Worm (Caenorhabditis elegans) whole organism, L4 larva: Measurements from ENCODE around the gene clec-219.

ENCODE experiments used
- F26F4.8 ChIP-seq: fragments of 200-800 bp; sonication (Bioruptor generic); conservative IDR thresholded peaks from 2 replicates; pipeline ENCODE4 v1.3.6; 2022; ENCODE audit warnings: missing genetic modification characterization, missing compliant biosample characterization
- F49E8.2 ChIP-seq: sonication (generic microtip); optimal IDR thresholded peaks from 2 replicates; lab custom pipeline; 2016; ENCODE audit warnings: missing compliant biosample characterization, mild to moderate bottlenecking, missing genetic modification characterization, borderline replicate concordance
- R02D3.7 ChIP-seq: fragments of 150-350 bp; sonication (generic microtip); optimal IDR thresholded peaks from 3 replicates; lab custom pipeline; 2014; ENCODE audit warnings: missing biosample characterization, missing genetic modification characterization
- T20F7.1 ChIP-seq: fragments of 200-800 bp; sonication (Bioruptor generic); optimal IDR thresholded peaks from 2 replicates; lab custom pipeline; 2018; ENCODE audit warnings: mild to moderate bottlenecking, missing genetic modification characterization, missing compliant biosample characterization
- T26A8.4 ChIP-seq: fragments of 200-800 bp; sonication (Bioruptor generic); IDR thresholded peaks from 2 replicates; pipeline ENCODE4 v1.3.6; 2022; ENCODE audit warnings: missing genetic modification characterization, missing compliant biosample characterization
- Y105C5A.15 ChIP-seq: fragments of 200-800 bp; sonication (Bioruptor generic); IDR thresholded peaks from 2 replicates; pipeline ENCODE4 v1.3.6; 2022; ENCODE audit warnings: missing genetic modification characterization, missing compliant biosample characterization
- Y48G9A.11 ChIP-seq: fragments of 200-800 bp; sonication (Bioruptor generic); IDR thresholded peaks from 2 replicates; pipeline ENCODE4 v1.3.6; 2022; ENCODE audit warnings: missing genetic modification reagents, missing genetic modification characterization, missing compliant biosample characterization
- Y5F2A.4 ChIP-seq: fragments of 200-800 bp; sonication (Bioruptor generic); optimal IDR thresholded peaks from 2 replicates; lab custom pipeline; 2018; ENCODE audit warnings: mild to moderate bottlenecking, missing genetic modification characterization, missing compliant biosample characterization
- ZK337.2 ChIP-seq: fragments of 200-800 bp; sonication (Bioruptor generic); IDR thresholded peaks from 2 replicates; pipeline ENCODE4 v1.3.6; 2022; ENCODE audit warnings: missing genetic modification reagents, missing genetic modification characterization, missing compliant biosample characterization
- aha-1 ChIP-seq: fragments of 150-350 bp; peaks from one replicate; lab custom pipeline; 2014; ENCODE audit warnings: missing biosample characterization, missing genetic modification characterization
- aly-2 ChIP-seq: sonication (generic microtip); optimal IDR thresholded peaks from 2 replicates; lab custom pipeline; 2018; ENCODE audit warnings: missing biosample characterization, missing genetic modification characterization
- ceh-20 ChIP-seq: fragments of 200-800 bp; sonication (Bioruptor generic); IDR thresholded peaks from 2 replicates; pipeline ENCODE4 v1.3.6; 2022; ENCODE audit warnings: missing genetic modification reagents, missing genetic modification characterization, missing compliant biosample characterization
- ces-1 ChIP-seq: fragments of 150-350 bp; sonication (generic microtip); optimal IDR thresholded peaks from 4 replicates; lab custom pipeline; 2014; ENCODE audit warnings: missing biosample characterization, missing genetic modification reagents, missing genetic modification characterization
- ctbp-1 ChIP-seq: fragments of 200-800 bp; sonication (Bioruptor generic); IDR thresholded peaks from 2 replicates; pipeline ENCODE4 v1.3.6; 2022; ENCODE audit warnings: missing genetic modification reagents, missing genetic modification characterization, missing compliant biosample characterization
- daf-12 ChIP-seq: fragments of 150-350 bp; optimal IDR thresholded peaks from 2 replicates; lab custom pipeline; 2014; ENCODE audit warnings: missing biosample characterization, missing genetic modification reagents, missing genetic modification characterization
- daf-16 ChIP-seq, 3 experiments: sonication (generic microtip); optimal IDR thresholded peaks; 2 replicates each; lab custom pipeline; 2016 to 2017; ENCODE audit warnings: missing genetic modification characterization in 3 of 3, missing genetic modification reagents in 3 of 3, mild to moderate bottlenecking in 2 of 3, missing compliant biosample characterization in 2 of 3, missing biosample characterization in 1 of 3, moderate library complexity in 1 of 3
- daf-8 ChIP-seq: fragments of 200-800 bp; sonication (Bioruptor generic); IDR thresholded peaks from 2 replicates; pipeline ENCODE4 v1.3.6; 2022; ENCODE audit warnings: missing genetic modification characterization, missing compliant biosample characterization
- dmd-6 ChIP-seq: fragments of 200-800 bp; sonication (Bioruptor generic); IDR thresholded peaks from 2 replicates; pipeline ENCODE4 v1.3.6; 2022; ENCODE audit warnings: missing genetic modification reagents, missing genetic modification characterization, missing compliant biosample characterization
- fos-1 ChIP-seq: fragments of 150-350 bp; optimal IDR thresholded peaks from 2 replicates; lab custom pipeline; 2014; ENCODE audit warnings: missing biosample characterization, missing genetic modification characterization
- hif-1 ChIP-seq, 2 experiments: sonication (generic microtip); optimal IDR thresholded peaks; 2 replicates each; lab custom pipeline; 2016 to 2017; ENCODE audit warnings: missing compliant biosample characterization in 2 of 2, missing genetic modification characterization in 2 of 2, missing genetic modification reagents in 2 of 2, missing genotype in 2 of 2, mild to moderate bottlenecking in 1 of 2
- hlh-11 ChIP-seq: fragments of 200-800 bp; sonication (Bioruptor generic); optimal IDR thresholded peaks from 2 replicates; lab custom pipeline; 2018; ENCODE audit warnings: mild to moderate bottlenecking, missing genetic modification characterization, missing compliant biosample characterization
- hlh-30 ChIP-seq: sonication (generic microtip); optimal IDR thresholded peaks from 2 replicates; lab custom pipeline; 2017; ENCODE audit warnings: antibody characterized with exemption, mild to moderate bottlenecking, missing genetic modification characterization, missing compliant biosample characterization; ENCODE audit not compliant: insufficient read depth
- hmg-1.1 ChIP-seq: fragments of 200-800 bp; sonication (Bioruptor generic); IDR thresholded peaks from 2 replicates; pipeline ENCODE4 v1.3.6; 2022; ENCODE audit warnings: missing genetic modification reagents, missing genetic modification characterization, missing compliant biosample characterization
- lim-7 ChIP-seq: fragments of 200-800 bp; sonication (Bioruptor generic); IDR thresholded peaks from 2 replicates; pipeline ENCODE4 v1.3.6; 2022; ENCODE audit warnings: missing genetic modification characterization, missing compliant biosample characterization
- lir-3 ChIP-seq: sonication (generic microtip); optimal IDR thresholded peaks from 2 replicates; lab custom pipeline; 2016; ENCODE audit warnings: mild to moderate bottlenecking, missing genetic modification characterization, missing compliant biosample characterization
- lsy-2 ChIP-seq, 2 experiments: fragments of 150-350 bp in 1 of 2; sonication (generic microtip) in 1 of 2; optimal IDR thresholded peaks; 2 replicates each; lab custom pipeline; 2014 to 2017; ENCODE audit warnings: missing biosample characterization in 2 of 2, missing genetic modification characterization in 2 of 2
- madf-5 ChIP-seq, 2 experiments: fragments of 200-800 bp; sonication (Bioruptor generic); IDR thresholded peaks; 2 replicates each; pipeline ENCODE4 v1.3.6; 2022; ENCODE audit warnings: missing compliant biosample characterization in 2 of 2, missing genetic modification characterization in 2 of 2
- madf-9 ChIP-seq: fragments of 200-800 bp; sonication (Bioruptor generic); conservative IDR thresholded peaks from 2 replicates; pipeline ENCODE4 v1.3.6; 2022; ENCODE audit warnings: missing genetic modification reagents, missing genetic modification characterization, missing compliant biosample characterization
- mdl-1 ChIP-seq, 2 experiments: fragments of 150-350 bp in 1 of 2; sonication (generic microtip) in 1 of 2; optimal IDR thresholded peaks; 2 replicates each; lab custom pipeline; 2014 to 2017; ENCODE audit warnings: missing biosample characterization in 2 of 2, missing genetic modification characterization in 2 of 2
- nhr-10 ChIP-seq: fragments of 150-350 bp; optimal IDR thresholded peaks from 2 replicates; lab custom pipeline; 2014; ENCODE audit warnings: missing biosample characterization, missing genetic modification characterization
- nhr-102 ChIP-seq: sonication (generic microtip); optimal IDR thresholded peaks from 2 replicates; lab custom pipeline; 2016; ENCODE audit warnings: mild to moderate bottlenecking, missing genetic modification characterization, moderate library complexity, missing compliant biosample characterization
- nhr-28 ChIP-seq: fragments of 150-350 bp; optimal IDR thresholded peaks from 2 replicates; lab custom pipeline; 2014; ENCODE audit warnings: missing biosample characterization, missing genetic modification characterization
- nhr-48 ChIP-seq: sonication (generic microtip); optimal IDR thresholded peaks from 2 replicates; lab custom pipeline; 2016; ENCODE audit warnings: mild to moderate bottlenecking, missing genetic modification characterization, missing compliant biosample characterization
- nhr-77 ChIP-seq: fragments of 150-350 bp; optimal IDR thresholded peaks from 2 replicates; lab custom pipeline; 2014; ENCODE audit warnings: missing biosample characterization, missing genetic modification characterization
- php-3 ChIP-seq: fragments of 200-800 bp; sonication (Bioruptor generic); IDR thresholded peaks from 2 replicates; pipeline ENCODE4 v1.3.6; 2022; ENCODE audit warnings: missing genetic modification reagents, missing genetic modification characterization, missing compliant biosample characterization
- rbr-2 ChIP-seq: sonication (generic microtip); optimal IDR thresholded peaks from 2 replicates; lab custom pipeline; 2016; ENCODE audit warnings: missing genotype, missing genetic modification characterization, missing compliant biosample characterization
- spr-1 ChIP-seq: sonication (generic microtip); optimal IDR thresholded peaks from 2 replicates; lab custom pipeline; 2016; ENCODE audit warnings: mild to moderate bottlenecking, missing genetic modification characterization, missing compliant biosample characterization
- spr-3 ChIP-seq: fragments of 200-800 bp; sonication (Bioruptor generic); optimal IDR thresholded peaks from 2 replicates; lab custom pipeline; 2018; ENCODE audit warnings: mild to moderate bottlenecking, missing genetic modification characterization, missing compliant biosample characterization
- unc-39 ChIP-seq: sonication (generic microtip); optimal IDR thresholded peaks from 2 replicates; lab custom pipeline; 2017; ENCODE audit warnings: missing biosample characterization, missing genetic modification characterization
- vab-7 ChIP-seq: fragments of 200-800 bp; sonication (Bioruptor generic); IDR thresholded peaks from 2 replicates; pipeline ENCODE4 v1.3.6; 2022; ENCODE audit warnings: missing genetic modification reagents, missing genetic modification characterization, missing compliant biosample characterization
- zip-11 ChIP-seq: fragments of 200-800 bp; sonication (Bioruptor generic); IDR thresholded peaks from 2 replicates; pipeline ENCODE4 v1.3.6; 2022; ENCODE audit warnings: missing genetic modification characterization, missing compliant biosample characterization
- ztf-7 ChIP-seq: fragments of 150-350 bp; optimal IDR thresholded peaks from 2 replicates; lab custom pipeline; 2014; ENCODE audit warnings: missing biosample characterization, missing genetic modification characterization

Gene clec-219

ce11 chrV:8285455-8285854, 32.8 kb upstream of the clec-219 start:
- TF ChIP-seq daf-16 (GFP tag; optimal IDR thresholded peaks at IDR 0.05; lab: Kevin White, UChicago) (no peak), daf-16 (tag; optimal IDR thresholded peaks at IDR 0.05; lab: Kevin White, UChicago) (no peak), spr-3 (GFP tag; lab: Kevin White, UChicago) (no peak), ztf-7 (tag; lab: Kevin White, UChicago) (no peak), ZK337.2 (GFP tag; lab: Robert Waterston, UW) (no peak), hmg-1.1 (GFP tag; lab: Robert Waterston, UW) (no peak), unc-39 (tag; lab: Kevin White, UChicago) (no peak), lim-7 (GFP tag; lab: Robert Waterston, UW) (no peak), nhr-28 (peak; percentile 26), fos-1 (tag; lab: Kevin White, UChicago) (no peak), F49E8.2 (no peak), nhr-48 (tag; lab: Kevin White, UChicago) (no peak), lsy-2 (tag; optimal IDR thresholded peaks at IDR 0.05; lab: Kevin White, UChicago) (no peak), ctbp-1 (no peak), dmd-6 (GFP tag; lab: Robert Waterston, UW) (peak; percentile 58; the same call in 1 of the 2 replicates), spr-1 (no peak)

ce11 chrV:8288125-8288806, 30.0 kb upstream of the clec-219 start:
- no peak for TF ChIP-seq php-3 (GFP tag; lab: Robert Waterston, UW)
- TF ChIP-seq daf-16 (GFP tag; optimal IDR thresholded peaks at IDR 0.05; lab: Kevin White, UChicago) = peak in 1 of 2 experiments; percentile 17
- TF ChIP-seq daf-16 (tag; optimal IDR thresholded peaks at IDR 0.05; lab: Kevin White, UChicago) = no peak
- TF ChIP-seq aha-1 = peak; percentile 92
- TF ChIP-seq rbr-2 (tag; lab: Kevin White, UChicago) = no peak
- TF ChIP-seq nhr-48 (tag; lab: Kevin White, UChicago) = peak; percentile 94
- TF ChIP-seq hlh-30 (tag; lab: Kevin White, UChicago) = peak; percentile 66
- TF ChIP-seq unc-39 (tag; lab: Kevin White, UChicago) = no peak
- no peak for TF ChIP-seq nhr-10 (tag; lab: Kevin White, UChicago)
- no peak for TF ChIP-seq ces-1
- TF ChIP-seq dmd-6 (GFP tag; lab: Robert Waterston, UW) = peak; percentile 22; the same call in 1 of the 2 replicates
- TF ChIP-seq hif-1 (tag; optimal IDR thresholded peaks at IDR 0.05; lab: Kevin White, UChicago) = peak in 1 of 2 experiments; percentile 78
- peak; percentile 50; the same call in 1 of the 2 replicates for TF ChIP-seq ctbp-1
- TF ChIP-seq lir-3 = no peak
- TF ChIP-seq madf-9 (GFP tag; lab: Robert Waterston, UW) = no peak
- no peak for TF ChIP-seq daf-12 (tag; lab: Kevin White, UChicago)
- no peak for TF ChIP-seq daf-8 (GFP tag; lab: Robert Waterston, UW)
- TF ChIP-seq Y105C5A.15 = no peak
- no peak for TF ChIP-seq vab-7 (GFP tag; lab: Robert Waterston, UW)
- TF ChIP-seq T26A8.4 (GFP tag; lab: Robert Waterston, UW) = no peak
- TF ChIP-seq Y5F2A.4 (GFP tag; lab: Kevin White, UChicago) = no peak
- TF ChIP-seq R02D3.7 (tag; lab: Kevin White, UChicago) = no peak
- TF ChIP-seq aly-2 (tag; lab: Kevin White, UChicago) = no peak
- TF ChIP-seq ztf-7 (tag; lab: Kevin White, UChicago) = no peak
- no peak for TF ChIP-seq nhr-77 (tag; lab: Kevin White, UChicago)

- TF ChIP-seq F26F4.8 (GFP tag; lab: Robert Waterston, UW) (no peak), mdl-1 (tag; optimal IDR thresholded peaks at IDR 0.05; lab: Kevin White, UChicago) (no peak), T20F7.1 (no peak), fos-1 (tag; lab: Kevin White, UChicago) (no peak), ceh-20 (GFP tag; lab: Robert Waterston, UW) (no peak), nhr-102 (no peak), Y5F2A.4 (GFP tag; lab: Kevin White, UChicago) (no peak), madf-5 (GFP tag; IDR thresholded peaks at IDR 0.05; lab: Robert Waterston, UW) (no peak), hlh-11 (no peak), Y48G9A.11 (GFP tag; lab: Robert Waterston, UW) (no peak), nhr-77 (tag; lab: Kevin White, UChicago) (no peak), zip-11 (GFP tag; lab: Robert Waterston, UW) (no peak), unc-39 (tag; lab: Kevin White, UChicago) (no peak)
Observed at ce11 chrV:8291764-8292163, 26.5 kb upstream of the clec-219 start, which contains the start of gene srg-33. Gene srg-33 (plus strand): TSS chrV:8292064.
